Fruit fly (Drosophila melanogaster): ENCODE data around the gene CG33773.

The CG33773 gene

dm6 chr3R:31059807-31060707 lies 24.9 kb downstream of the CG33773 start (continued):
- TF ChIP-seq Eip93F (GFP tag; optimal IDR thresholded peaks at IDR 0.05) (no peak), acj6 (GFP tag; optimal IDR thresholded peaks at IDR 0.05) (peak; percentile 29), Met (GFP tag; optimal IDR thresholded peaks at IDR 0.05) (peak; percentile 44), dsx (GFP tag; optimal IDR thresholded peaks at IDR 0.05; ENCODE audit: poor library complexity, severe bottlenecking) (no peak), fkh (GFP tag; optimal IDR thresholded peaks at IDR 0.05) (no peak), CG10669 (GFP tag; optimal IDR thresholded peaks at IDR 0.05) (no peak), CG32006 (GFP tag; optimal IDR thresholded peaks at IDR 0.05) (peak; percentile 66), fd85E (GFP tag; optimal IDR thresholded peaks at IDR 0.05) (no peak), Ets96B (tag; optimal IDR thresholded peaks at IDR 0.05) (no peak), CG31627 (GFP tag; optimal IDR thresholded peaks at IDR 0.05) (peak; percentile 53), Eip75B (GFP tag; optimal IDR thresholded peaks at IDR 0.05) (peak; percentile 0), Hr38 (GFP tag; optimal IDR thresholded peaks at IDR 0.05) (peak; percentile 3), CG11902 (GFP tag; optimal IDR thresholded peaks at IDR 0.05) (peak; percentile 27), net (GFP tag; optimal IDR thresholded peaks at IDR 0.05) (peak; percentile 11), ss (GFP tag; optimal IDR thresholded peaks at IDR 0.05) (no peak), Lpt (GFP tag; optimal IDR thresholded peaks at IDR 0.05) (peak; percentile 23), CG4318 (GFP tag; optimal IDR thresholded peaks at IDR 0.05) (peak; percentile 55)

dm6 chr3R:31060708-31061625 lies 25.8 kb downstream of the CG33773 start, which contains the start of gene dco:
TSS of gene dco (minus strand) at chr3R:31061210.
- TF ChIP-seq esn (GFP tag; optimal IDR thresholded peaks at IDR 0.05) (peak; percentile 51), CG3032 (tag; optimal IDR thresholded peaks at IDR 0.05) (peak; percentile 32), Eip75B (GFP tag; optimal IDR thresholded peaks at IDR 0.05) (peak; percentile 16), CG15336 (GFP tag; IDR thresholded peaks at IDR 0.05) (no peak), CG11902 (GFP tag; optimal IDR thresholded peaks at IDR 0.05) (peak; percentile 60), Eip93F (GFP tag; optimal IDR thresholded peaks at IDR 0.05) (no peak), svp (GFP tag) (peak; percentile 80), CG7368 (GFP tag; optimal IDR thresholded peaks at IDR 0.05) (no peak), topi (GFP tag; optimal IDR thresholded peaks at IDR 0.05) (peak; percentile 32), pdm3 (GFP tag; optimal IDR thresholded peaks at IDR 0.05) (peak; percentile 47), cyc (GFP tag; optimal IDR thresholded peaks at IDR 0.05) (peak; percentile 92), CG9139 (GFP tag; optimal IDR thresholded peaks at IDR 0.05) (no peak), Sox14 (GFP tag; optimal IDR thresholded peaks at IDR 0.05) (peak; percentile 54), CG3919 (GFP tag; optimal IDR thresholded peaks at IDR 0.05) (peak; percentile 74), CG31627 (GFP tag; optimal IDR thresholded peaks at IDR 0.05) (peak; percentile 81), Met (GFP tag; optimal IDR thresholded peaks at IDR 0.05) (peak; percentile 46), vri (GFP tag; optimal IDR thresholded peaks at IDR 0.05) (no peak), lz (GFP tag; optimal IDR thresholded peaks at IDR 0.05) (peak; percentile 71), Blimp-1 (GFP tag; optimal IDR thresholded peaks at IDR 0.05) (no peak), CG11762 (GFP tag; optimal IDR thresholded peaks at IDR 0.05; ENCODE audit: insufficient read depth) (no peak), acj6 (GFP tag; optimal IDR thresholded peaks at IDR 0.05) (peak; percentile 18), Gug (GFP tag; IDR thresholded peaks at IDR 0.05) (no peak), salr (GFP tag; optimal IDR thresholded peaks at IDR 0.05) (peak in 1 of 2 experiments; percentile 42), Hr39 (GFP tag; optimal IDR thresholded peaks at IDR 0.05) (peak; percentile 72), CG4318 (GFP tag; optimal IDR thresholded peaks at IDR 0.05) (no peak), CG10669 (GFP tag; optimal IDR thresholded peaks at IDR 0.05) (no peak), Ets96B (tag; optimal IDR thresholded peaks at IDR 0.05) (no peak), CG6808 (GFP tag; optimal IDR thresholded peaks at IDR 0.05) (peak; percentile 1), achi (GFP tag; optimal IDR thresholded peaks at IDR 0.05) (peak; percentile 1), net (GFP tag; optimal IDR thresholded peaks at IDR 0.05) (no peak), Ets21C (GFP tag; optimal IDR thresholded peaks at IDR 0.05) (peak; percentile 14), Sox15 (GFP tag; optimal IDR thresholded peaks at IDR 0.05) (peak; percentile 4), Hr4 (GFP tag; optimal IDR thresholded peaks at IDR 0.05) (peak; percentile 32), CG32006 (GFP tag; optimal IDR thresholded peaks at IDR 0.05) (no peak), CG34406 (GFP tag; optimal IDR thresholded peaks at IDR 0.05) (no peak), Smox (GFP tag; optimal IDR thresholded peaks at IDR 0.05) (peak; percentile 5), CG8632 (GFP tag; optimal IDR thresholded peaks at IDR 0.05) (no peak), CG11294 (GFP tag; IDR thresholded peaks at IDR 0.05) (no peak)

Data from whole organism, prepupa.